Fruit fly (Drosophila melanogaster): ENCODE measurements around the gene CG10116.

The CG10116 gene

DNA sequence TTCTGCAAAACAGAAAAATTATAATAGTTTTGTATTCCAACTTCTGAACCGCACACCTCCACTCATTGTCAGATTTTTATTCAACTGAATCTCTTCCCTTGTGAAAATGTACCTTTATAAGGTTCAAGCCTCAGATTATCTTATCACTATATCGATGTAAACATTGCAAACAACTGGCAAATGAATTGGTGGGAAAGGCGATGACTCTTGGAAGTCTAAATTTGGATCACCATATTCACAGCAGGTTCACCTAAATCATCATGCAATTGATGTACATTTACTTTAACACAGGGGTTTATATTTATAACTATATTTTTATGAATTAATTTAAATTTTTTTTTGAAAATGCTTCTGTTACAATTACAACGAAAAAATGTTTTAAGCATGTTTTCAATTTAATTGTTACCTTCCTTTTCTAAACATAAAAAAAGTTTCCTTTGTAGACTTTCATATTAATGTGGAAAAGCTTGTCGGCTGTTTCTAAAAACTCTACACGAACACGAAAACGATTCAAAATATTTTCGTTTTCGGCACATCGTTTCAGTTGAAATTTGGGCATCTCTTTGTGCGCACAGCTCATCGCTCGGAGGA, 16.6 kb downstream of the CG10116 start, which contains the start of the genes CG10140 and CG14109:
Gene CG10140 (minus strand): TSS at position 101 of the 591 bp plus-strand sequence.
Gene CG14109 (plus strand): TSS at position 541 of the 591 bp plus-strand sequence.
- TF ChIP-seq CG17801 (GFP tag; optimal IDR thresholded peaks at IDR 0.05; ENCODE audit: partially characterized antibody), result no peak

DNA sequence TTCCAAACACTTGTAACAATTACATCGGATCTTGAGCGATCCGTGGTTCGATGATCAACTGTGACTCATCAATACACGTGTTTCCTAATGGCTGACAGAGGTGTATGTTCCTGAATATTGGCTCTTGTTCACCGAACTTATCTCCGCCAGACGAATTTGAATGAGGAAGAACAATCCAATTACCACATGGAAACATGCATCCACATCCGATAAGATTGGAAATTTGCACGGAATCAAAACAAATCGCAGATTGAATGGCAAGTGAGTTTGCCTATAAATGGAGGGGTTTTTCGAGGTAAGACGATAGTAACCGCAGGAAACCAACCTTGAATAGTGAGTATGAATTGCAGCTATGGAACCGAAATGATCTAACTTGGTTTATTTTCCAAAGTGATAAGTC, 19.4 kb downstream of the CG10116 start, which contains the start of gene CG10725:
Gene CG10725 (plus strand): TSS at position 301 of the 400 bp plus-strand sequence.
- TF ChIP-seq CG17801 (GFP tag; optimal IDR thresholded peaks at IDR 0.05; ENCODE audit: partially characterized antibody), result no peak

DNA sequence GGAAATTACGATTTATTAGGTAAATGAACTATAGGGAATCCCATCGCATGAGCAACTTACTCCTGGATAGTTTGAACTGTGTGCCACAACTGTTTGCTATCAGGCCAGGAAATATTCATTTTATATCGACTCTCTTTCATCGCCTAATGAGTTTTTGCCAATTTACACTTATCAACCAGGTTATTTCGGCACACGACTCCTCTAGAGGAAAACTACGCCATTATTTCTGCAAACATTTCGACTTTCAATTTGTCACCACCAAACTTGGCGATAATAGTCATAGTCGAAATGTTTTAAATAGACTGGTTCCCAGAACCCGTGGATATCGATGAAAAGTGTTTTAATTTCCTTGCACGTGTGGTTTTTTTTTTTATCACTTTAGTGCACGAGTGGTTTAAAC, 20.0 kb downstream of the CG10116 start, which contains the start of gene CG10154:
Gene CG10154 (minus strand): TSS at position 101 of the 400 bp plus-strand sequence.
- no peak for TF ChIP-seq CG17801 (GFP tag; optimal IDR thresholded peaks at IDR 0.05; ENCODE audit: partially characterized antibody)

DNA sequence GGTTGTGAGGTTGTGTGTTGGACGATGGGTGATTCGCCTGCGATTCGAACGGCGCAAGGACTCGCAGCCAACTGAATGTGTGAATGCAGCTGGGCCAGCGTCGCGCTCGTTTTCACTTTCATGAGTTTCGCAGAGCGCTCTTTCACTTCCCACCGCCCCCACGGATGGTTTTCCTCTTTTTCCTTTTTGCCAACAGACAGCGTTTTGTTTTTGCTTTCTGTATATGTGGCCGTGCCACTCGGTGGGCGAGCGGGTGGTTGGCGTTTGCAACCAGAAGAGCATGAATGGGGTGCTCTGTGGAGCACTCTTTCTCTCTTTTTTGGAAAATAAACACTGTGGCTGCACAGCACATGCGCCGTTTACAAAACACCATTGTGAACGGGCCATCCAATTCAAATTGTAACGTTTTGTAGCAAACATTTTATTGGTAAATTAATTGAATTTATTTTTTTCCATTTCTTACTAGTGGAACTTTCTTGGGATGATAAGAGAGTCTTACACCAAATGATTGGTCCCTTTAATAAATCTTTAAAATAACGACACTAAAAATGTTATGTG, 21.8 kb downstream of the CG10116 start, which contains the start of gene CG10713:
Gene CG10713 (minus strand): TSS at position 60 of the 558 bp plus-strand sequence.
- no peak for TF ChIP-seq CG17801 (GFP tag; optimal IDR thresholded peaks at IDR 0.05; ENCODE audit: partially characterized antibody)

DNA sequence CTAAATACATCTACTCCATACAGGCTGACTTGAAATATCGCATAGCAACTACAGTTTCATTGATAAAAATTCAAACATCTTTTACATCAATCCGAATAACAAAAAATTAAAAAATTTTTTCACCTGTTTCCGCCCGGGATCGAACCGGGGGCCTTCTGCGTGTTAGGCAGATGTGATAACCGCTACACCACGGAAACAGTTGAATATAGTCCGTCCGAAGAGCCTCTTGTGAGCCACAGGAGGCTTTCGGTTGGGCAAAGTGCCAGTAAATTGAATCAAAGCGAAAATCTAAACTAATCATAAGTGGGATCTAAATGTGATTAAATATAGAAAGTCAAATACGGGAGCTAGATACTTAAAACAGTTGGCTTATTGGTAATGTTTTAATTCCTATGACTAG, 23.5 kb downstream of the CG10116 start:
- TF ChIP-seq CG17801 (GFP tag; optimal IDR thresholded peaks at IDR 0.05; ENCODE audit: partially characterized antibody), result no peak

DNA sequence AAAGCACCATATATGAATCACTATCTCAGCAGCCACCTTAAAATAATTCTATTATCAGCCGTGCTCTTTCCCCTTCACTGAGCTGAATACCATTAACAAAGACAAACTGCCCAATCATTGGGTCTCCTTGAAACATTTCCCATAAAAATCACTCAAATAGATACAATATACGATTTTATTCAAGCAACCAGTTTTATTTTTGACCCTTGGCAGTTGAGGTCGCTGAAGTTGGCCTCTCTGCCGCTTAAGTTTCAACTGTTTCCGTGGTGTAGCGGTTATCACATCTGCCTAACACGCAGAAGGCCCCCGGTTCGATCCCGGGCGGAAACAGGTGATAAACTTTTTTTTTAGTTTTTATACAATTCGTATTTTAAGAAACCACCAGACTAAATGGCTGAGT, 24.2 kb downstream of the CG10116 start:
- TF ChIP-seq CG17801 (GFP tag; optimal IDR thresholded peaks at IDR 0.05; ENCODE audit: partially characterized antibody), result no peak

DNA sequence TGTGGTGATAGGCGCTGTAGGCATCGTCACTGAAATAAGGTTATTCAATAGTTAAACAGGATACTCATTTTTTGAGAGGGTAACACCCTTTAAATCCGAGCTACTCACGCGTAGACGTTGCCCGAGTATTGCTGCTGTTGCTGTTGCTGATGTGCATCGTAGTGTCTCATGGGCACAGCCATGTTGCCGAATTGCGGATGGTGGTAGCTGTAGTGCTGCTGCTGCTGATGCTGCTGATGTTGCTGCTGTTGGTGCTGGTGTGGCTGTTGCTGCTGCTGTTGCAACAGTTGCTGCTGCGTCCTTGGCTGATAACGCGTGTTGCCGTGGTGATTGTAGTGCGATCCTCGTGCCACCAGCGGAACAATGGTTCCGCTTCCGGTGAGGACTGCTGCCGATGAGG, 26.9 kb downstream of the CG10116 start:
- TF ChIP-seq CG17801 (GFP tag; optimal IDR thresholded peaks at IDR 0.05; ENCODE audit: partially characterized antibody), result no peak

DNA sequence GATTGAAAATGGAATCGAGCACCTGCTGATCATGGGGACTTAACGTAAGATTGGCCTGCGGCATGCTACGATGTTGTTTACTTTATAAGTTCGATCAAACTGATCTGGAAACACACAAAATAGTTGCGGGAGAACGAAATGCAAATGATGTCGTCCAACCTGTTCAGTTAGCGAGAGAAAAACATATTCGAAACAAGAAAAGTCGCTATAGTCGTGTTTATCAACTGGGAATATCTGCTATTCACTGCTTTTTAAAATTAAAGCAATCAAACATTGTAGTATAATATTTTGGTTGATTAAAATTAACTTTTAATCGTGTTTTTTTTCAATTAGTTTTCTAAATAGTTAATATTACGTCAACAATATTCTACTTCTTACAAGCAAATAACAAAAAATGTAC, 30.5 kb downstream of the CG10116 start, which contains the start of gene CG14105:
Gene CG14105 (minus strand): TSS at position 101 of the 400 bp plus-strand sequence.
- TF ChIP-seq CG17801 (GFP tag; optimal IDR thresholded peaks at IDR 0.05; ENCODE audit: partially characterized antibody), result no peak

DNA sequence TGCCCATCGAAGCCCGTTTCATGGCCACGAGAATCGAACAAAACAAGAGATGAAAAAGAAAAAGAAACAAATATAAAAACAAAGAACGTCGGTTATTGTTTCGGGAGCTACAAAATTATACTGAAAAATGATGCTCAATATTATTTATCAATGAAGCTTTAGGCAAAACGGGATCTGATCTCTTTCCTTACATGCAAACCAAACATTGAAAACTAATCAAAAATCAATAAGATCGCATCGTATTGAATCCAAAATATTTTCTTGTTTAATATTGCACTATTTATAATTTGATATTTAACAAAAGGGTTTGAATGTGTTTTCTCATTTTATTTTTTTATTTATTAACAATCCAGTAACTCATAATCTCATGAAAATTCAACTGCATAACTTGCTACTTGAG, 31.5 kb downstream of the CG10116 start, which contains the start of gene CG14106:
Gene CG14106 (minus strand): TSS at position 101 of the 400 bp plus-strand sequence.
- TF ChIP-seq CG17801 (GFP tag; optimal IDR thresholded peaks at IDR 0.05; ENCODE audit: partially characterized antibody), result no peak

DNA sequence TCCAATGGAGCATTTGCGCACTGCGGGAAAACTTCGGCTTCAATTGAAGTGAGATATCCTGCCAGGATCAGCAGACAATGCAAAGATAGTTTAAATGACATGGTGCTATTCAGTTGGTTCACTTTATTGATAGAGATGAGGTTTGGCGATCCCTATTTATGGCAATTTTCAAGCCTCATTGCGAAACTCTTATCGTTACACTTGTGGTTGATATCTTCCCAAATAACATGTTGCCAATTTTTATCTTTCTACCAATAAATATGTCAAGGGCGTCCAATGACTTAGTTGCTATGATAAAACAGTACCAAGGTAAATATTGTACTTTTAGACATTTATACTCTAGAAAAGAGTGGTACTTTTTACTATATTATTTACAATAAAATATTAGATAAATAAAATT, 33.0 kb downstream of the CG10116 start, which contains the start of gene CG33263:
Gene CG33263 (minus strand): TSS at position 101 of the 400 bp plus-strand sequence.
- no peak for TF ChIP-seq CG17801 (GFP tag; optimal IDR thresholded peaks at IDR 0.05; ENCODE audit: partially characterized antibody)

DNA sequence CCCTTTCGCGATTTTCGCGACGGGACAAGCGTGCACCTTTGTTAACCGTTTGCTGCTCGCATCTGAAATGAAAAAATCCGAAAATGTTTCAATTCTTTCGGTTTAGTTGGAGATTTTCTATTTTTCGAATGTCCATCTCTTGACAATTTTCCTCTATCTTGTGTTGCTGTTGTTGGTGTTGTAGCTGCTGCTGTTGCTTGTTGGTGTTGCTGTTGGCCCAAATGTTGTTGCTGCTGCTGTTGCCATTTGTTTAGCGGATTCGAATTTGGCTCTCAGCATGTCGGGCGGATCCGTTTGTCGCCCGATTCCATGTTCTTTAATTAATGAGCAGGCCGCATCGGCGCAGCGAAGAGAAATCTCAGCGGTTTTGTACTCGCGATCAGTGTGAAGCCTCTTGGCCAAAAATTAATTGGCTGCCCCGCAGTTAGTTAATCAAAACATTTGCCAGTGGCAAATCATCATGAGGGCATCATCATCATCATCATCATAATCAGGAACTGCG, 34.7 kb downstream of the CG10116 start, which contains the start of gene CG32121:
Gene CG32121 (minus strand): TSS at position 51 of the 502 bp plus-strand sequence.
- TF ChIP-seq CG17801 (GFP tag; optimal IDR thresholded peaks at IDR 0.05; ENCODE audit: partially characterized antibody), result no peak

DNA sequence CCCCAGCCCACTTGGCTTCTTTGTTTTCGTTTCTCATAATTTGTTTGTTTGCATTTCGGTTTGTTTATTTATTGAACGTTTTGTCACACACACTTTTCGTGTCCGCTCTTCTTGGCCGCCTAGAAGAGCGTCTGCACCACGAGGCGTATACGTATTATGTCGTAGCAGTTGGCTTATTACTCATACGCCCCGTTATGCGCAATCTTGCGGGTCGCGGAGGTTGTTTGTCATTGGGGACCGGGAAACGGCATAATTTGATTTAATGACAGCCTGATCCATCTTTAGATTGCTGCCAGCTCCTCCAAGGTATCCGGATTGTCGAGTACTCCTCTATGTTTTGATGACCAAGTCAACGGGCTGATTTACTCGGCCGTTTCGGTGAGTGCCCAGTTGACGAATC, 36.8 kb downstream of the CG10116 start:
- TF ChIP-seq CG17801 (GFP tag; optimal IDR thresholded peaks at IDR 0.05; ENCODE audit: partially characterized antibody), result no peak

DNA sequence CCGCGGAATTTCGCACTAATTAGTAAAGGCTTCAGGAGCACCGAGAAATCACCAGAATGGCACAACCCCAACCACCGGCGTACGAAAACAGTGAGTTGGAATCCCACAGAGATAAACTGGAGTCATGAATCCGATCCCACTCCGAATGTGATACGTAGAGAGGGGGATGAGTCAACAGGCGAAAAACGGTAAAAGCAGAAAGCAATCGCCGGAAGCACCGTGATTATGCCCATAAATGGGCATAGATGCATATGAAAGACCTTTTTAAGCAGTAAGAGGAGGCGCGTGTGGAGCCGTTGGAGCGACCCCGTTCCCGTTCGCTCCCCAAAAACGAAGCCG, 44.2 kb downstream of the CG10116 start:
- TF ChIP-seq CG17801 (GFP tag; optimal IDR thresholded peaks at IDR 0.05; ENCODE audit: partially characterized antibody), result no peak

DNA sequence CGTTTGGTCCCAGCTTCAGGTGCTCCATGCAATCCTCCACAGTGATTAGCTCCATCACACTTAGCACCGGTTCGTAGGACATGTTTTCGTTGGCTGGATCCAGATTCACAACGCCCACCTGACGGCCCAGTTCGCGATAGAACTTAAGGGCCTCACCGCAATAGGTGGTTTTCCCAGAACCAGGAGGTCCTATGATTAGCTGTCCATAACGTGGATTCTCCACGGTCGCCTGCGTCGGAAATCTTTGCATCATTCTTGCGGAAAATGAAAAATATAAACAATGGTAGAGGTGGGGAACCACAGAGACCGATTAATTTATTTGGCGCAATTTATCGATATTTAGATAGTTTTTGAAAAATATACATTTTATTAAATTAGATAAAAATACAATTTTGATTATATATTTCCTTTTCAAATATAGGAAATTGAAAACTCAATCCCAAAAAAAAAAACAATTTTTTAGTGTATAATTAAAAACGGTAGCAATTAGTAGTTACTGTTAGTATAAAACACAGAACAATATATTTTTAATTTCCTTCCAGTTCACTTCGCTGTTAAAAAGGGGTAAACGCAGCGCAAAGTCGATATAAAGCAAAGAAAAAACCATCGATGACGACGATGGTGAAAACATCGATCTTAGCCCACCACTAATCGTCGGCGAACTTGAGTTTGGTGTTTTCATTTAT, 44.7 kb downstream of the CG10116 start, which contains the start of the genes CG10222 and flr:
Gene CG10222 (minus strand): TSS at position 254 of the 686 bp plus-strand sequence.
Gene flr (plus strand): TSS at position 644 of the 686 bp plus-strand sequence.
- no peak for TF ChIP-seq CG17801 (GFP tag; optimal IDR thresholded peaks at IDR 0.05; ENCODE audit: partially characterized antibody)

DNA sequence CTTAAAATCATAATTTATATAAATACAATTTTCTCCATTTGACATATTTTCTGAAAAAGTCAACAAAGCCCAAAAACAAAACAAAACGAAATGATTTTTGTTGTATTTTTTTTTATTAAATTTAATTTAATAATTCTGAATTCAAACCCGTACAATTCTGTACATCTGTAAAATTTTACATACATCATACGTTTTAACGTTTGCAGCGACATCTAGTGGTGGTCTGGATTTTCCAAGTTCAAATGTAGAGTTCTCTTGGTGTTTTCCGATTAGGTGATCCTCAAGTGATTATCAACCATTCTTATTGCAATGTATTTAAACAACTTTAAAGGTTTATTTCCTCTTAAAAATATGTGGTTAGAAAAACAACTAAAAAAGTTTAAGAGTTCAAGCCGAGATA, 46.0 kb downstream of the CG10116 start:
- TF ChIP-seq CG17801 (GFP tag; optimal IDR thresholded peaks at IDR 0.05; ENCODE audit: partially characterized antibody), result no peak
